Worm (Caenorhabditis elegans): ENCODE measurements around the gene F13A2.1.

- no peak for TF ChIP-seq him-1 (tag; optimal IDR thresholded peaks at IDR 0.05)
- TF ChIP-seq W03F9.2 (tag; optimal IDR thresholded peaks at IDR 0.05) = no peak
- TF ChIP-seq dao-5 (tag; optimal IDR thresholded peaks at IDR 0.05) = no peak
These were observed 46.0 kb upstream of the F13A2.1 start, which contains the start of gene Y47D7A.11 for ce11 chrV:4428202-4428601.
